Fruit fly (Drosophila melanogaster) whole organism, pupa: Measurements from ENCODE around the gene CG32651.

Source experiments
- CG10348 ChIP-seq: fragments of 200-800 bp; sonication (Bioruptor generic); IDR thresholded peaks from 2 replicates; pipeline ENCODE4 v1.3.6; 2022; ENCODE audit warnings: missing biosample characterization, missing genetic modification characterization
- CG12605 ChIP-seq: fragments of 200-800 bp; sonication (Bioruptor generic); IDR thresholded peaks from 2 replicates; pipeline ENCODE4 v1.3.6; 2022; ENCODE audit warnings: missing biosample characterization, missing genetic modification characterization
- CG13204 ChIP-seq: fragments of 200-800 bp; sonication (Bioruptor generic); optimal IDR thresholded peaks from 2 replicates; lab custom pipeline; 2018; ENCODE audit warnings: missing biosample characterization, mild to moderate bottlenecking, missing genetic modification characterization, moderate library complexity
- CG14655 ChIP-seq: fragments of 200-800 bp; sonication (Bioruptor generic); optimal IDR thresholded peaks from 3 replicates; lab custom pipeline; 2017; ENCODE audit warnings: mild to moderate bottlenecking, missing biosample characterization, missing genetic modification reagents, missing genetic modification characterization
- CG15710 ChIP-seq: fragments of 200-800 bp; sonication (Bioruptor generic); optimal IDR thresholded peaks from 2 replicates; lab custom pipeline; 2018; ENCODE audit warnings: missing biosample characterization, mild to moderate bottlenecking, missing genetic modification characterization, moderate library complexity
- CG17806 ChIP-seq: fragments of 200-800 bp; sonication (Bioruptor generic); optimal IDR thresholded peaks from 2 replicates; lab custom pipeline; 2018; ENCODE audit warnings: missing biosample characterization, mild to moderate bottlenecking, missing genetic modification characterization, moderate library complexity
- CG32121 ChIP-seq: fragments of 200-800 bp; sonication (Bioruptor generic); IDR thresholded peaks from 2 replicates; pipeline ENCODE4 v1.3.6; 2022; ENCODE audit warnings: missing biosample characterization, missing genetic modification characterization
- CG34367 ChIP-seq: fragments of 200-800 bp; sonication (Bioruptor generic); optimal IDR thresholded peaks from 2 replicates; lab custom pipeline; 2018; ENCODE audit warnings: missing biosample characterization, mild to moderate bottlenecking, missing genetic modification characterization
- CG4496 ChIP-seq: fragments of 200-800 bp; sonication (Bioruptor generic); IDR thresholded peaks from 3 replicates; pipeline ENCODE4 v1.3.6; 2022; ENCODE audit warnings: missing biosample characterization, missing genetic modification characterization
- CG8159 ChIP-seq: fragments of 200-800 bp; sonication (Bioruptor generic); optimal IDR thresholded peaks from 3 replicates; lab custom pipeline; 2018; ENCODE audit warnings: missing biosample characterization, mild to moderate bottlenecking, missing genetic modification characterization, moderate library complexity
- CG8301 ChIP-seq: fragments of 200-800 bp; sonication (Bioruptor generic); optimal IDR thresholded peaks from 2 replicates; lab custom pipeline; 2018; ENCODE audit warnings: missing biosample characterization, mild to moderate bottlenecking, missing genetic modification characterization
- CG9948 ChIP-seq: fragments of 200-800 bp; sonication (Bioruptor generic); optimal IDR thresholded peaks from 2 replicates; lab custom pipeline; 2018; ENCODE audit warnings: missing biosample characterization, mild to moderate bottlenecking, missing genetic modification characterization, moderate library complexity
- D1 ChIP-seq: fragments of 200-800 bp; sonication (Bioruptor generic); optimal IDR thresholded peaks from 2 replicates; lab custom pipeline; 2018; ENCODE audit warnings: missing biosample characterization, mild to moderate bottlenecking, missing genetic modification characterization, moderate library complexity
- EcR ChIP-seq: fragments of 200-800 bp; sonication (Bioruptor generic); optimal IDR thresholded peaks from 3 replicates; lab custom pipeline; 2019; ENCODE audit warnings: missing biosample characterization, missing genetic modification characterization, mild to moderate bottlenecking, moderate library complexity, missing genetic modification reagents
- Ets98B ChIP-seq: fragments of 200-800 bp; sonication (Bioruptor generic); IDR thresholded peaks from 2 replicates; pipeline ENCODE4 v1.3.6; 2022; ENCODE audit warnings: missing biosample characterization, missing genetic modification characterization
- Pif1A ChIP-seq: fragments of 200-800 bp; sonication (Bioruptor generic); optimal IDR thresholded peaks from 3 replicates; lab custom pipeline; 2016; ENCODE audit warnings: missing biosample characterization, missing genetic modification characterization
- Pif1B ChIP-seq: fragments of 200-800 bp; sonication (Bioruptor generic); optimal IDR thresholded peaks from 3 replicates; lab custom pipeline; 2016; ENCODE audit warnings: missing biosample characterization, missing genetic modification characterization
- Snoo ChIP-seq: fragments of 200-800 bp; sonication (Bioruptor generic); optimal IDR thresholded peaks from 3 replicates; lab custom pipeline; 2017; ENCODE audit warnings: missing biosample characterization, mild to moderate bottlenecking, missing genetic modification characterization, inconsistent platforms
- fd96Ca ChIP-seq: fragments of 200-800 bp; sonication (Bioruptor generic); IDR thresholded peaks from 3 replicates; pipeline ENCODE4 v1.3.6; 2022; ENCODE audit warnings: missing biosample characterization, missing genetic modification characterization
- gl ChIP-seq: fragments of 200-800 bp; sonication (Bioruptor generic); optimal IDR thresholded peaks from 2 replicates; lab custom pipeline; 2018; ENCODE audit warnings: missing biosample characterization, mild to moderate bottlenecking, missing genetic modification characterization
- rn ChIP-seq: fragments of 200-800 bp; sonication (Bioruptor generic); IDR thresholded peaks from 2 replicates; pipeline ENCODE4 v1.3.6; 2022; ENCODE audit warnings: missing biosample characterization, missing genetic modification characterization

Gene CG32651

dm6 chrX:12391732-12392131 is 16.5 kb downstream of the CG32651 start:
- TF ChIP-seq CG9948 (tag; lab: Kevin White, UChicago) (no peak), Pif1A (GFP tag; lab: Kevin White, UChicago) (no peak), CG14655 (no peak), rn (GFP tag; lab: Robert Waterston, UW) (no peak), D1 (no peak), gl (no peak), CG13204 (GFP tag; lab: Kevin White, UChicago) (no peak), Snoo (tag; lab: Kevin White, UChicago) (no peak), fd96Ca (GFP tag; lab: Robert Waterston, UW) (no peak), CG4496 (GFP tag; lab: Robert Waterston, UW) (no peak), CG17806 (tag; lab: Kevin White, UChicago) (no peak), Pif1B (GFP tag; lab: Kevin White, UChicago) (no peak), CG10348 (GFP tag; lab: Robert Waterston, UW) (no peak), EcR (GFP tag; lab: Kevin White, UChicago) (no peak), CG34367 (tag; lab: Kevin White, UChicago) (no peak)
- TF ChIP-seq, all 21 proteins: peak for 0

DNA sequence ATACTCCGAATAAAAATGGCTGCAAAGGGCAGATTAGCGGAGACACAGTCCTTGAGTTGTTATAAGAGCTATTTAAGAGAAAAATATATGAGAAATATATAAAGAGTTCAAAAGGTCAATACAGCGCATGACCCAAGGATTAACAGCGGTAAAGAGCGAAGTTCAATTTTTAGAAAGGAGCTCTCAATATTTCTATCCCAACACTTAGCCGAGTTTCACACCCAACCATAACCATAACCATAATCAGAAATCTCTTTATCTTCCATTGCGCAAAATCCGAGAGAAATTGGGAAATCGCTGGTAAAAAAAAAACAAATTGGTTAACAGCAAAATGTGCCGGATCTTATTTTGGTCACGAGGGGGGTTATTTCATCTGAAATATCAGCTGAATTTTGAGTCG is 19.1 kb downstream of the CG32651 start:
- TF ChIP-seq CG14655 (no peak), Snoo (tag; lab: Kevin White, UChicago) (no peak), D1 (no peak), gl (no peak), fd96Ca (GFP tag; lab: Robert Waterston, UW) (no peak), CG32121 (GFP tag; lab: Robert Waterston, UW) (no peak), CG12605 (no peak), CG8301 (tag; lab: Kevin White, UChicago) (no peak), Pif1B (GFP tag; lab: Kevin White, UChicago) (no peak), EcR (GFP tag; lab: Kevin White, UChicago) (no peak)
- TF ChIP-seq, all 21 proteins: peak for 0

DNA sequence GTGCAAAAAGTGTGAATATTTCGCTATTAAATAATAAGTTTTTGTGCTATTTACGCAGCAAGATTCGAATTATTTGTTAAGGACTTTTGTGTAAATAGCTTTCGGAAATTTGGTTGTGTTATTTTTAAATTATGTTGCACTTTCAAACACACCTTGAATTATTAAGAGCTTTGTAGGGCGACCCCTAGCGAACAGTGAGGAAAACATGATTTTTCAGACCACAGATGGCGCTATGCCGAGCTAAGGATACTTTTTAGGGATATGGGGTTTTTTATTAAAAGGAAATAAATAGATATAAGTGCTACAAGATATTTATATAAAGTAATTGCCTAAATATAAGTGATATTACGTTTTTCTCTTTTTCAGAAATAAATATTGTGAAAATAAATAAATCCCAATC is 22.0 kb downstream of the CG32651 start:
- TF ChIP-seq rn (GFP tag; lab: Robert Waterston, UW) = no peak
- TF ChIP-seq CG9948 (tag; lab: Kevin White, UChicago) = no peak
- no peak for TF ChIP-seq fd96Ca (GFP tag; lab: Robert Waterston, UW)

- TF ChIP-seq CG12605 (no peak), CG32121 (GFP tag; lab: Robert Waterston, UW) (no peak), CG13204 (GFP tag; lab: Kevin White, UChicago) (no peak), Ets98B (GFP tag; lab: Robert Waterston, UW) (no peak), gl (no peak), CG17806 (tag; lab: Kevin White, UChicago) (no peak), CG14655 (no peak), D1 (no peak), rn (GFP tag; lab: Robert Waterston, UW) (no peak), CG8159 (no peak), CG34367 (tag; lab: Kevin White, UChicago) (no peak), CG4496 (GFP tag; lab: Robert Waterston, UW) (no peak), CG9948 (tag; lab: Kevin White, UChicago) (no peak), Pif1A (GFP tag; lab: Kevin White, UChicago) (no peak), Pif1B (GFP tag; lab: Kevin White, UChicago) (no peak), fd96Ca (GFP tag; lab: Robert Waterston, UW) (no peak)
Measured at dm6 chrX:12377655-12378054, 30.6 kb downstream of the CG32651 start, which contains the start of gene Ir11a. Gene Ir11a (minus strand): TSS chrX:12377755.

dm6 chrX:12372818-12373217 is 35.5 kb downstream of the CG32651 start, which contains the start of gene CG2577:
Gene CG2577 (plus strand): TSS chrX:12373118.
- no peak for TF ChIP-seq fd96Ca (GFP tag; lab: Robert Waterston, UW)
- no peak for TF ChIP-seq D1
- no peak for TF ChIP-seq rn (GFP tag; lab: Robert Waterston, UW)
- no peak for TF ChIP-seq CG12605
- no peak for TF ChIP-seq Pif1B (GFP tag; lab: Kevin White, UChicago)
- TF ChIP-seq CG4496 (GFP tag; lab: Robert Waterston, UW) = no peak
- no peak for TF ChIP-seq CG34367 (tag; lab: Kevin White, UChicago)
- TF ChIP-seq CG8301 (tag; lab: Kevin White, UChicago) = no peak
- TF ChIP-seq CG17806 (tag; lab: Kevin White, UChicago) = no peak
- TF ChIP-seq CG9948 (tag; lab: Kevin White, UChicago) = no peak
- TF ChIP-seq Pif1A (GFP tag; lab: Kevin White, UChicago) = no peak
- no peak for TF ChIP-seq EcR (GFP tag; lab: Kevin White, UChicago)
- no peak for TF ChIP-seq CG14655
- no peak for TF ChIP-seq Snoo (tag; lab: Kevin White, UChicago)
- no peak for TF ChIP-seq CG13204 (GFP tag; lab: Kevin White, UChicago)
- TF ChIP-seq CG8159 = no peak
- no peak for TF ChIP-seq gl
- no peak for TF ChIP-seq CG10348 (GFP tag; lab: Robert Waterston, UW)
- no peak for TF ChIP-seq CG15710
- TF ChIP-seq CG32121 (GFP tag; lab: Robert Waterston, UW) = no peak

dm6 chrX:12356093-12356492 is 52.2 kb downstream of the CG32651 start:
- TF ChIP-seq CG34367 (tag; lab: Kevin White, UChicago) (no peak), CG15710 (no peak), Pif1A (GFP tag; lab: Kevin White, UChicago) (no peak), CG32121 (GFP tag; lab: Robert Waterston, UW) (no peak), EcR (GFP tag; lab: Kevin White, UChicago) (no peak), CG8159 (no peak), CG9948 (tag; lab: Kevin White, UChicago) (no peak), CG10348 (GFP tag; lab: Robert Waterston, UW) (no peak), CG4496 (GFP tag; lab: Robert Waterston, UW) (no peak), CG8301 (tag; lab: Kevin White, UChicago) (no peak), D1 (no peak)
